Worm (Caenorhabditis elegans) whole organism, mixed stage, embryonic: ENCODE data around the gene wdr-31.

Experiments used
- ces-1 ChIP-seq: fragments of 150-350 bp; optimal IDR thresholded peaks from 2 replicates; lab custom pipeline; 2014; ENCODE audit warnings: missing biosample characterization, missing genetic modification reagents, missing genetic modification characterization
- elt-1 ChIP-seq: sonication (generic microtip); optimal IDR thresholded peaks from 2 replicates; lab custom pipeline; 2017; ENCODE audit warnings: missing genetic modification characterization, mild to moderate bottlenecking, missing compliant biosample characterization, antibody characterized with exemption, moderate library complexity, borderline replicate concordance; ENCODE audit not compliant: insufficient read depth
- ham-2 ChIP-seq: fragments of 200-800 bp; sonication (Bioruptor generic); optimal IDR thresholded peaks from 2 replicates; lab custom pipeline; 2018; ENCODE audit warnings: mild to moderate bottlenecking, missing genetic modification characterization, missing compliant biosample characterization
- lsy-2 ChIP-seq: fragments of 150-350 bp; optimal IDR thresholded peaks from 2 replicates; lab custom pipeline; 2014; ENCODE audit warnings: missing biosample characterization, missing genetic modification characterization
- mep-1 ChIP-seq: fragments of 150-350 bp; optimal IDR thresholded peaks from 2 replicates; lab custom pipeline; 2017; ENCODE audit warnings: missing biosample characterization, missing genetic modification reagents, missing genetic modification characterization, inconsistent platforms
- nhr-76 ChIP-seq: sonication (generic microtip); optimal IDR thresholded peaks from 2 replicates; lab custom pipeline; 2017; ENCODE audit warnings: missing biosample characterization, missing genetic modification characterization
- pha-4 ChIP-seq: fragments of 150-350 bp; optimal IDR thresholded peaks from 2 replicates; lab custom pipeline; 2018; ENCODE audit warnings: missing biosample characterization, missing genetic modification reagents, missing genetic modification characterization
- snpc-4 ChIP-seq: fragments of 150-350 bp; optimal IDR thresholded peaks from 2 replicates; lab custom pipeline; 2014; ENCODE audit warnings: missing biosample characterization, missing genetic modification characterization
- sptf-1 ChIP-seq: sonication (generic microtip); optimal IDR thresholded peaks from 2 replicates; lab custom pipeline; 2017; ENCODE audit warnings: mild to moderate bottlenecking, missing genetic modification characterization, moderate library complexity, missing compliant biosample characterization
- tbx-8 ChIP-seq: fragments of 200-800 bp; sonication (Bioruptor generic); optimal IDR thresholded peaks from 2 replicates; lab custom pipeline; 2018; ENCODE audit warnings: mild to moderate bottlenecking, missing genetic modification characterization, moderate library complexity, missing compliant biosample characterization
- unc-39 ChIP-seq: fragments of 150-350 bp; optimal IDR thresholded peaks from 2 replicates; lab custom pipeline; 2014; ENCODE audit warnings: missing biosample characterization, missing genetic modification characterization
- ztf-11 ChIP-seq: fragments of 150-350 bp; optimal IDR thresholded peaks from 2 replicates; lab custom pipeline; 2014; ENCODE audit warnings: missing biosample characterization, missing genetic modification characterization

DNA sequence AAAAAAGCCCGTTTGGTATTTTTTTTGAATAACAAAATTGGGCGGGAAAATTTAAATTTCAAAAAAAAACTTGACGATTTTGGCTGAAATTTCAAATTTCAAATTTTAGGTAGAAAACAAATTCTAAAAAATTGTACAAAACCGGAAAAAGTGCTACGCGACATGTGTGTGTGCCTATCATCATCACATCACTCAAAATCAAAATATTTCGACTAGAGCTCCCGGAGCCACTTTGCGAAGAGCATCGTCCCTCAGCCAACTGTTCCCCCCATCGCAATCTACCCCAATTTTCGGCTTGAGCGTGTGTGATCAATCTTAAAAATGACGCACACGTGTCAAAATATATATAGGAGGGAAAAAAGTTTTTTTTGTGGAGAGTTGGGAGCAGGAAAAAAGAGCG is 8.3 kb downstream of the wdr-31 start:
- TF ChIP-seq ham-2, result no peak
- TF ChIP-seq unc-39 (tag; lab: Kevin White, UChicago), result no peak
- no peak for TF ChIP-seq lsy-2 (tag; lab: Kevin White, UChicago)
- no peak for TF ChIP-seq ztf-11 (tag; lab: Kevin White, UChicago)
- no peak for TF ChIP-seq pha-4 (tag; lab: Kevin White, UChicago)
- TF ChIP-seq nhr-76 (tag; lab: Kevin White, UChicago), result no peak
- TF ChIP-seq sptf-1 (tag; lab: Kevin White, UChicago), result no peak
- TF ChIP-seq elt-1, result no peak
- TF ChIP-seq mep-1 (tag; lab: Kevin White, UChicago), result no peak
- TF ChIP-seq tbx-8 (GFP tag; lab: Kevin White, UChicago), result no peak
- TF ChIP-seq snpc-4 (tag; lab: Kevin White, UChicago), result no peak
- no peak for TF ChIP-seq ces-1 (GFP tag; lab: Kevin White, UChicago)
